Fruit fly (Drosophila melanogaster) whole organism, embryonic: ENCODE results near the gene Dad1.

ENCODE experiments used
- ATbp ChIP-seq: fragments of 200-800 bp; sonication (Bioruptor generic); optimal IDR thresholded peaks from 2 replicates; lab custom pipeline; 2017; ENCODE audit warnings: missing biosample characterization, mild to moderate bottlenecking, missing genetic modification characterization, missing genetic modification reagents
- Abd-B ChIP-seq: fragments of 200-800 bp; sonication (Bioruptor generic); optimal IDR thresholded peaks from 2 replicates; lab custom pipeline; 2018; ENCODE audit warnings: missing biosample characterization, mild to moderate bottlenecking, missing genetic modification characterization, moderate library complexity
- CG10267 ChIP-seq: fragments of 200-800 bp; sonication (Bioruptor generic); optimal IDR thresholded peaks from 2 replicates; lab custom pipeline; 2018; ENCODE audit warnings: missing biosample characterization, mild to moderate bottlenecking, missing genetic modification characterization, moderate library complexity
- CG10321 ChIP-seq: fragments of 200-800 bp; sonication (Bioruptor generic); IDR thresholded peaks from 2 replicates; pipeline ENCODE4 v1.3.6; 2022; ENCODE audit warnings: missing biosample characterization, missing genetic modification characterization
- CG11398 ChIP-seq: fragments of 200-800 bp; sonication (Bioruptor generic); optimal IDR thresholded peaks from 2 replicates; lab custom pipeline; 2016; ENCODE audit warnings: missing biosample characterization, missing genetic modification characterization
- CG13296 ChIP-seq: fragments of 200-800 bp; sonication (Bioruptor generic); optimal IDR thresholded peaks from 3 replicates; lab custom pipeline; 2018; ENCODE audit warnings: missing biosample characterization, mild to moderate bottlenecking, missing genetic modification characterization
- CG14667 ChIP-seq: fragments of 200-800 bp; sonication (Bioruptor generic); IDR thresholded peaks from 2 replicates; pipeline ENCODE4 v1.3.6; 2022; ENCODE audit warnings: missing biosample characterization, missing genetic modification characterization
- CG18011 ChIP-seq: fragments of 200-800 bp; sonication (Bioruptor generic); optimal IDR thresholded peaks from 2 replicates; lab custom pipeline; 2017; ENCODE audit warnings: missing biosample characterization, missing genetic modification characterization, mild to moderate bottlenecking, moderate library complexity, missing genotype
- CG2116 ChIP-seq: fragments of 200-800 bp; sonication (Bioruptor generic); optimal IDR thresholded peaks from 3 replicates; lab custom pipeline; 2018; ENCODE audit warnings: missing biosample characterization, mild to moderate bottlenecking, missing genetic modification characterization
- CG34376 ChIP-seq: fragments of 200-800 bp; sonication (Bioruptor generic); optimal IDR thresholded peaks from 2 replicates; lab custom pipeline; 2018; ENCODE audit warnings: missing biosample characterization, mild to moderate bottlenecking, missing genetic modification characterization
- CG3847 ChIP-seq: fragments of 200-800 bp; sonication (Bioruptor generic); IDR thresholded peaks from 2 replicates; pipeline ENCODE4 v1.3.6; 2022; ENCODE audit warnings: missing biosample characterization, missing genetic modification characterization
- CG4282 ChIP-seq: fragments of 200-800 bp; sonication (Bioruptor generic); optimal IDR thresholded peaks from 2 replicates; lab custom pipeline; 2016; ENCODE audit warnings: missing biosample characterization, missing genetic modification characterization
- CG4404 ChIP-seq: fragments of 200-800 bp; sonication (Bioruptor generic); IDR thresholded peaks from 2 replicates; pipeline ENCODE4 v1.3.6; 2022; ENCODE audit warnings: missing biosample characterization, missing genetic modification characterization
- CG5245 ChIP-seq: fragments of 200-800 bp; sonication (Bioruptor generic); optimal IDR thresholded peaks from 3 replicates; lab custom pipeline; 2016; ENCODE audit warnings: missing biosample characterization, missing genetic modification characterization
- CG6683 ChIP-seq: fragments of 200-800 bp; sonication (Bioruptor generic); optimal IDR thresholded peaks from 2 replicates; lab custom pipeline; 2017; ENCODE audit warnings: missing biosample characterization, mild to moderate bottlenecking, missing genetic modification characterization, missing genetic modification reagents
- CG7786 ChIP-seq: fragments of 200-800 bp; sonication (Bioruptor generic); optimal IDR thresholded peaks from 2 replicates; lab custom pipeline; 2016; ENCODE audit warnings: missing biosample characterization, missing genetic modification characterization
- CG8765 ChIP-seq: fragments of 200-800 bp; sonication (Bioruptor generic); IDR thresholded peaks from 2 replicates; pipeline ENCODE4 v1.3.6; 2022; ENCODE audit warnings: missing biosample characterization, missing genetic modification characterization
- CTCF ChIP-seq: fragments of 200-800 bp; sonication (Bioruptor generic); optimal IDR thresholded peaks from 2 replicates; lab custom pipeline; 2017; ENCODE audit warnings: missing biosample characterization, mild to moderate bottlenecking, missing genetic modification characterization, moderate library complexity
- Elba2 ChIP-seq: fragments of 200-800 bp; sonication (Bioruptor generic); optimal IDR thresholded peaks from 3 replicates; lab custom pipeline; 2016; ENCODE audit warnings: missing biosample characterization, missing genetic modification characterization
- Ets65A ChIP-seq: fragments of 200-800 bp; sonication (Bioruptor generic); peaks from one replicate; lab custom pipeline; 2016; ENCODE audit warnings: missing biosample characterization, missing genetic modification characterization
- Fer2 ChIP-seq: fragments of 200-800 bp; sonication (Bioruptor generic); optimal IDR thresholded peaks from 2 replicates; lab custom pipeline; 2018; ENCODE audit warnings: missing biosample characterization, mild to moderate bottlenecking, missing genetic modification characterization, moderate library complexity
- Fer3 ChIP-seq: fragments of 200-800 bp; sonication (Bioruptor generic); optimal IDR thresholded peaks from 2 replicates; lab custom pipeline; 2018; ENCODE audit warnings: missing biosample characterization, mild to moderate bottlenecking, missing genetic modification characterization, moderate library complexity
- Gsc ChIP-seq: fragments of 200-800 bp; sonication (Bioruptor generic); IDR thresholded peaks from 2 replicates; pipeline ENCODE4 v1.3.6; 2022; ENCODE audit warnings: missing biosample characterization, missing genetic modification characterization
- Hmx ChIP-seq: fragments of 200-800 bp; sonication (Bioruptor generic); optimal IDR thresholded peaks from 2 replicates; lab custom pipeline; 2016; ENCODE audit warnings: missing biosample characterization, missing genetic modification characterization
- Jarid2 ChIP-seq: fragments of 200-800 bp; sonication (Bioruptor generic); optimal IDR thresholded peaks from 3 replicates; lab custom pipeline; 2017; ENCODE audit warnings: mild to moderate bottlenecking, missing biosample characterization, missing genetic modification reagents, missing genetic modification characterization
- Lpt ChIP-seq: fragments of >200 bp; optimal IDR thresholded peaks from 2 replicates; lab custom pipeline; 2018; ENCODE audit warnings: missing biosample characterization, missing genetic modification characterization
- Trl ChIP-seq, 3 experiments: fragments of >200 bp in 2 of 3; fragments of 200-800 bp in 1 of 3; sonication (Bioruptor generic) in 1 of 3; optimal IDR thresholded peaks; 2 replicates in 1 of 3; 3 replicates in 2 of 3; lab custom pipeline; 2016 to 2017; ENCODE audit warnings: missing biosample characterization in 1 of 3, missing genetic modification characterization in 1 of 3
- ab ChIP-seq: fragments of 200-800 bp; sonication (Bioruptor generic); optimal IDR thresholded peaks from 2 replicates; lab custom pipeline; 2016; ENCODE audit warnings: missing biosample characterization, missing genetic modification characterization
- bab2 ChIP-seq: fragments of 200-800 bp; sonication (Bioruptor generic); optimal IDR thresholded peaks from 2 replicates; lab custom pipeline; 2016; ENCODE audit warnings: missing biosample characterization, missing genetic modification characterization
- bigmax ChIP-seq: fragments of 200-800 bp; sonication (Bioruptor generic); optimal IDR thresholded peaks from 2 replicates; lab custom pipeline; 2018; ENCODE audit warnings: missing biosample characterization, mild to moderate bottlenecking, missing genetic modification characterization
- bowl ChIP-seq: fragments of 200-800 bp; sonication (Bioruptor generic); IDR thresholded peaks from 2 replicates; pipeline ENCODE4 v1.3.6; 2022; ENCODE audit warnings: missing biosample characterization, missing genetic modification characterization
- chn ChIP-seq: fragments of 200-800 bp; sonication (Bioruptor generic); optimal IDR thresholded peaks from 2 replicates; lab custom pipeline; 2016; ENCODE audit warnings: missing biosample characterization, missing genetic modification characterization
- dimm ChIP-seq: fragments of 200-800 bp; sonication (Bioruptor generic); IDR thresholded peaks from 2 replicates; pipeline ENCODE4 v1.3.6; 2022; ENCODE audit warnings: missing biosample characterization, missing genetic modification characterization
- exex ChIP-seq: fragments of 200-800 bp; sonication (Bioruptor generic); optimal IDR thresholded peaks from 4 replicates; lab custom pipeline; 2018; ENCODE audit warnings: missing biosample characterization, mild to moderate bottlenecking, missing genetic modification characterization, moderate library complexity
- fd3F ChIP-seq: fragments of 200-800 bp; sonication (Bioruptor generic); optimal IDR thresholded peaks from 2 replicates; lab custom pipeline; 2018; ENCODE audit warnings: missing biosample characterization, mild to moderate bottlenecking, missing genetic modification characterization, moderate library complexity
- fru ChIP-seq: fragments of >200 bp; optimal IDR thresholded peaks from 2 replicates; lab custom pipeline; 2017
- gcm ChIP-seq: fragments of 200-800 bp; sonication (Bioruptor generic); optimal IDR thresholded peaks from 2 replicates; lab custom pipeline; 2019; ENCODE audit warnings: missing biosample characterization, mild to moderate bottlenecking, missing genetic modification characterization, moderate library complexity
- gsb-n ChIP-seq: fragments of 200-800 bp; sonication (Bioruptor generic); optimal IDR thresholded peaks from 3 replicates; lab custom pipeline; 2018; ENCODE audit warnings: missing biosample characterization, mild to moderate bottlenecking, missing genetic modification characterization
- insv ChIP-seq, 2 experiments: fragments of 200-800 bp; sonication (Bioruptor generic); optimal IDR thresholded peaks; 3 replicates each; lab custom pipeline; 2016 to 2018; ENCODE audit warnings: missing biosample characterization in 2 of 2, missing genetic modification characterization in 2 of 2
- ken ChIP-seq: fragments of 200-800 bp; sonication (Bioruptor generic); IDR thresholded peaks from 3 replicates; pipeline ENCODE4 v1.3.6; 2022; ENCODE audit warnings: missing biosample characterization, missing genetic modification characterization
- otp ChIP-seq: fragments of 200-800 bp; sonication (Bioruptor generic); IDR thresholded peaks from 3 replicates; pipeline ENCODE4, ENCODE4 v1.3.6; 2022; ENCODE audit warnings: missing biosample characterization, missing genetic modification characterization
- salm ChIP-seq: fragments of 200-800 bp; sonication (Bioruptor generic); optimal IDR thresholded peaks from 2 replicates; lab custom pipeline; 2018; ENCODE audit warnings: missing biosample characterization, mild to moderate bottlenecking, missing genetic modification characterization
- scrt ChIP-seq: fragments of 200-800 bp; sonication (Bioruptor generic); optimal IDR thresholded peaks from 2 replicates; lab custom pipeline; 2018; ENCODE audit warnings: missing biosample characterization, mild to moderate bottlenecking, missing genetic modification characterization, moderate library complexity
- seq ChIP-seq: fragments of 200-800 bp; sonication (Bioruptor generic); IDR thresholded peaks from 2 replicates; pipeline ENCODE4 v1.3.6; 2022; ENCODE audit warnings: missing biosample characterization, missing genetic modification characterization
- slbo ChIP-seq: fragments of 200-800 bp; sonication (Bioruptor generic); IDR thresholded peaks from 2 replicates; pipeline ENCODE4 v1.3.6; 2022; ENCODE audit warnings: missing biosample characterization, missing genetic modification characterization
- stc ChIP-seq: fragments of 200-800 bp; sonication (Bioruptor generic); IDR thresholded peaks from 2 replicates; pipeline ENCODE4 v1.3.6; 2022; ENCODE audit warnings: missing biosample characterization, missing genetic modification characterization
- stwl ChIP-seq: fragments of 200-800 bp; sonication (Bioruptor generic); optimal IDR thresholded peaks from 3 replicates; lab custom pipeline; 2018; ENCODE audit warnings: missing biosample characterization, mild to moderate bottlenecking, missing genetic modification characterization, moderate library complexity
- tap ChIP-seq: fragments of 200-800 bp; optimal IDR thresholded peaks from 3 replicates; lab custom pipeline; 2019; ENCODE audit warnings: missing biosample characterization, mild to moderate bottlenecking, missing genetic modification characterization, moderate library complexity
- tin ChIP-seq: fragments of 200-800 bp; sonication (Bioruptor generic); optimal IDR thresholded peaks from 3 replicates; lab custom pipeline; 2016; ENCODE audit warnings: missing biosample characterization, missing genetic modification characterization
- ttk ChIP-seq: fragments of 200-800 bp; sonication (Bioruptor generic); IDR thresholded peaks from 2 replicates; pipeline ENCODE4 v2.1.2; 2022; ENCODE audit warnings: missing biosample characterization, missing genetic modification characterization
- vfl ChIP-seq: fragments of 200-800 bp; sonication (Bioruptor generic); optimal IDR thresholded peaks from 2 replicates; lab custom pipeline; 2016; ENCODE audit warnings: missing biosample characterization, missing genetic modification characterization
- zen2 ChIP-seq: fragments of 200-800 bp; sonication (Bioruptor generic); IDR thresholded peaks from 3 replicates; pipeline ENCODE4 v1.3.6; 2022; ENCODE audit warnings: missing biosample characterization, missing genetic modification characterization; ENCODE audit not compliant: partially characterized antibody

Dad1 gene

DNA sequence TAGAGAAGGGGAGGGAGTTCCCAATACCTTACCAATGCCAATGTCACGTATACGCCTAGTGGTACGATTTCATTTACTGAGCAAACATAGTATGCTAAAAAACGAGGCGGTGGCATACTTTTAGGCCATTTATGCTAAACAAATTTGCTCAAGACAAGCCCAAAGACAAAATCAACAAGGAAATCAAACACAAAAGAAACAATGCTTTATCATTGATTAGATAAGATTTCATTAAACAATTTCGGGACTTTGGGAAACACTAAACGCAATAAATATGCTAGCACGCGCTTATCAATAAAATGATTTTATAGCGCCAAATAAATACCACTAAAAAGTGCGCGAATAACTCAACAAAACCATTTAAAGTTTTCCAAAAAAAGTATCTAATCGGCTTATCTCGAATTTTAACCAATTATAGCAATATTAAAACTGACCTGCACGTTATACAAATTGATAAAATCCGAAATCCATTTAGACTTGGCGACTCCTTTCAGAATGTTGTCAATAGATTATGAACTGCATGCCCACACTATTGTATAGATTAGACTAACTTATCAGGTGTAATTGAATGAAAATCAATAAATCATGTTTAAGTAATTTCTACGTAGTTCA lies 33.3 kb downstream of the Dad1 start (continued):
- TF ChIP-seq otp (GFP tag; lab: Robert Waterston, UW) (0 out of 3 replicates have a peak, but pooled peaks have one; percentile 26), seq (GFP tag; lab: Robert Waterston, UW) (no peak), Lpt (no peak), ATbp (GFP tag; lab: Kevin White, UChicago) (peak; percentile 80), Elba2 (GFP tag; lab: Kevin White, UChicago) (no peak), vfl (GFP tag; lab: Kevin White, UChicago) (no peak), chn (GFP tag; lab: Kevin White, UChicago) (no peak), CG10321 (no peak), ab (GFP tag; lab: Kevin White, UChicago) (no peak), gcm (peak; percentile 14), bab2 (GFP tag; lab: Kevin White, UChicago) (no peak), Trl (optimal IDR thresholded peaks at IDR 0.05; lab: Kevin White, UChicago) (no peak), Trl (GFP tag; optimal IDR thresholded peaks at IDR 0.05; lab: Kevin White, UChicago) (peak; percentile 8), Hmx (GFP tag; lab: Kevin White, UChicago) (no peak), tap (no peak), Fer2 (tag; lab: Kevin White, UChicago) (no peak), Gsc (GFP tag; lab: Robert Waterston, UW) (no peak), insv (GFP tag; optimal IDR thresholded peaks at IDR 0.05; lab: Kevin White, UChicago) (no peak), CG11398 (GFP tag; lab: Kevin White, UChicago) (no peak), CG5245 (GFP tag; lab: Kevin White, UChicago) (no peak), stc (GFP tag; lab: Robert Waterston, UW) (no peak), Fer3 (tag; lab: Kevin White, UChicago) (peak; percentile 54), CG6683 (GFP tag; lab: Kevin White, UChicago) (peak; percentile 2), zen2 (no peak), salm (tag; lab: Kevin White, UChicago) (peak; percentile 39), CG4282 (GFP tag; lab: Kevin White, UChicago) (no peak), CTCF (GFP tag; lab: Kevin White, UChicago) (no peak), Jarid2 (GFP tag; lab: Kevin White, UChicago) (peak; percentile 19), CG10267 (no peak), ken (GFP tag; lab: Robert Waterston, UW) (no peak), slbo (GFP tag; lab: Robert Waterston, UW) (no peak), bigmax (GFP tag; lab: Kevin White, UChicago) (no peak), dimm (GFP tag; lab: Robert Waterston, UW) (no peak), CG3847 (GFP tag; lab: Robert Waterston, UW) (no peak), stwl (no peak), gsb-n (tag; lab: Kevin White, UChicago) (no peak), Abd-B (no peak), CG13296 (GFP tag; lab: Kevin White, UChicago) (peak; percentile 74), fru (lab: Kevin White, UChicago) (no peak), fd3F (peak; percentile 28), CG14667 (no peak), exex (tag; lab: Kevin White, UChicago) (peak; percentile 88), Ets65A (GFP tag; lab: Kevin White, UChicago) (no peak), ttk (no peak), CG18011 (GFP tag; lab: Kevin White, UChicago) (peak; percentile 17), CG4404 (GFP tag; lab: Robert Waterston, UW) (no peak), scrt (GFP tag; lab: Kevin White, UChicago) (peak; percentile 49), CG34376 (peak; percentile 57), CG7786 (GFP tag; lab: Kevin White, UChicago) (no peak), CG2116 (GFP tag; lab: Kevin White, UChicago) (no peak), tin (GFP tag; lab: Kevin White, UChicago) (no peak), bowl (GFP tag; lab: Robert Waterston, UW) (no peak), CG8765 (GFP tag; lab: Robert Waterston, UW) (no peak)
